Worm (Caenorhabditis elegans) whole organism, L4/young adult: ENCODE results near the gene snpc-3.4.

Source experiments
- dao-5 ChIP-seq: sonication (generic microtip); optimal IDR thresholded peaks from 2 replicates; lab custom pipeline; 2016; ENCODE audit warnings: missing genotype, missing genetic modification characterization, moderate library complexity, missing compliant biosample characterization
- him-1 ChIP-seq: sonication (generic microtip); optimal IDR thresholded peaks from 2 replicates; lab custom pipeline; 2016; ENCODE audit warnings: missing genotype, missing genetic modification reagents, missing genetic modification characterization, missing compliant biosample characterization

- TF ChIP-seq him-1, result no peak
- TF ChIP-seq dao-5 (tag; lab: Kevin White, UChicago), result no peak
Measured at ce11 chrIII:3987759-3988158, 32.1 kb upstream of the snpc-3.4 start, which contains the start of gene C36E8.6.
